Fruit fly (Drosophila melanogaster): ENCODE data around the gene CG33965.
A peak's percentile ranks its signal among the peaks of the same experiment; 100 is the strongest.

Gene CG33965

dm6 chr3L:1195868-1196552, 36.7 kb upstream of the CG33965 start, which contains the start of gene Aplip1 (continued):
- TF ChIP-seq Usf (GFP tag; optimal IDR thresholded peaks at IDR 0.05): no peak
- no peak for TF ChIP-seq CG3838 (GFP tag; optimal IDR thresholded peaks at IDR 0.05)
- TF ChIP-seq CG11695 (GFP tag; IDR thresholded peaks at IDR 0.05): 0 out of 3 replicates have a peak, but pooled peaks have one; percentile 15
- peak; percentile 96 for TF ChIP-seq ewg (GFP tag; optimal IDR thresholded peaks at IDR 0.05)
- no peak for TF ChIP-seq prd (optimal IDR thresholded peaks at IDR 0.05)
- 0 out of 3 replicates have a peak, but pooled peaks have one; percentile 32 for TF ChIP-seq prd (GFP tag; IDR thresholded peaks at IDR 0.05)
- TF ChIP-seq sisA (GFP tag; IDR thresholded peaks at IDR 0.05): 0 out of 2 replicates have a peak, but pooled peaks have one; percentile 14
- 0 out of 2 replicates have a peak, but pooled peaks have one; percentile 33 for TF ChIP-seq NFAT (GFP tag; IDR thresholded peaks at IDR 0.05)
- TF ChIP-seq CG13296 (GFP tag; optimal IDR thresholded peaks at IDR 0.05): peak; percentile 10
- no peak for TF ChIP-seq CG15011 (GFP tag; optimal IDR thresholded peaks at IDR 0.05)
- peak; percentile 28; the same call in 1 of the 2 replicates for TF ChIP-seq CG9932 (GFP tag; IDR thresholded peaks at IDR 0.05)
- no peak for TF ChIP-seq mld (GFP tag; IDR thresholded peaks at IDR 0.05; ENCODE audit: partially characterized antibody)
- peak; percentile 22 for TF ChIP-seq Fer3 (tag; optimal IDR thresholded peaks at IDR 0.05)
- TF ChIP-seq Hr78 (GFP tag; optimal IDR thresholded peaks at IDR 0.05): peak in 1 of 2 experiments; percentile 31
- peak; percentile 12 for TF ChIP-seq CG12071 (GFP tag; optimal IDR thresholded peaks at IDR 0.05)
- no peak for TF ChIP-seq otp (GFP tag; IDR thresholded peaks at IDR 0.05)
- peak in 1 of 2 experiments; percentile 22 for TF ChIP-seq Pdp1 (GFP tag; optimal IDR thresholded peaks at IDR 0.05)
- TF ChIP-seq scrt (GFP tag; optimal IDR thresholded peaks at IDR 0.05): peak; percentile 87
- TF ChIP-seq CG4820 (GFP tag; optimal IDR thresholded peaks at IDR 0.05): no peak
- TF ChIP-seq CG4328 (GFP tag; optimal IDR thresholded peaks at IDR 0.05): no peak
- peak; percentile 98 for TF ChIP-seq onecut (GFP tag; IDR thresholded peaks at IDR 0.05)
- no peak for TF ChIP-seq CG34224 (GFP tag; IDR thresholded peaks at IDR 0.05; ENCODE audit: partially characterized antibody)
- peak; percentile 22; the same call in 1 of the 3 replicates for TF ChIP-seq row (GFP tag; IDR thresholded peaks at IDR 0.05)
- TF ChIP-seq CG14014 (GFP tag; IDR thresholded peaks at IDR 0.05): no peak
- TF ChIP-seq run (tag; optimal IDR thresholded peaks at IDR 0.05): no peak
- TF ChIP-seq Hmr (GFP tag; optimal IDR thresholded peaks at IDR 0.05): peak; percentile 3
- TF ChIP-seq Ets65A (GFP tag): peak; percentile 75
- TF ChIP-seq CG2712 (tag; optimal IDR thresholded peaks at IDR 0.05): no peak
- TF ChIP-seq Ets97D (GFP tag; optimal IDR thresholded peaks at IDR 0.05): peak; percentile 39
- TF ChIP-seq sob (GFP tag; IDR thresholded peaks at IDR 0.05): peak; percentile 63
- no peak for TF ChIP-seq CG4282 (GFP tag; optimal IDR thresholded peaks at IDR 0.05)
- peak; percentile 31 for TF ChIP-seq Meics (GFP tag; optimal IDR thresholded peaks at IDR 0.05)
- TF ChIP-seq MESR4 (GFP tag; optimal IDR thresholded peaks at IDR 0.05): peak; percentile 2
- TF ChIP-seq CG8290 (GFP tag; optimal IDR thresholded peaks at IDR 0.05): no peak
- no peak for TF ChIP-seq CG8290 (tag; optimal IDR thresholded peaks at IDR 0.05)
- TF ChIP-seq CG18476 (GFP tag; optimal IDR thresholded peaks at IDR 0.05): no peak
- TF ChIP-seq trh (GFP tag; optimal IDR thresholded peaks at IDR 0.05): no peak
- peak; percentile 30; the same call in 1 of the 2 replicates for TF ChIP-seq crol (GFP tag; IDR thresholded peaks at IDR 0.05)
- peak; percentile 16 for TF ChIP-seq sens (GFP tag)
- no peak for TF ChIP-seq CrebB (tag; optimal IDR thresholded peaks at IDR 0.05)
- TF ChIP-seq CG32532 (GFP tag; IDR thresholded peaks at IDR 0.05): peak; percentile 55
- TF ChIP-seq slou (GFP tag; optimal IDR thresholded peaks at IDR 0.05): no peak
- peak; percentile 3 for TF ChIP-seq CG13624 (GFP tag; optimal IDR thresholded peaks at IDR 0.05)
- 0 out of 2 replicates have a peak, but pooled peaks have one; percentile 21 for TF ChIP-seq CG16779 (GFP tag; IDR thresholded peaks at IDR 0.05)
- no peak for TF ChIP-seq Hr51 (GFP tag; optimal IDR thresholded peaks at IDR 0.05)
- no peak for TF ChIP-seq ttk (GFP tag; IDR thresholded peaks at IDR 0.05)
- peak; percentile 39 for TF ChIP-seq CG2678 (tag; optimal IDR thresholded peaks at IDR 0.05)
- peak; percentile 8; the same call in 1 of the 2 replicates for TF ChIP-seq slbo (GFP tag; IDR thresholded peaks at IDR 0.05)
- no peak for TF ChIP-seq CkIIα-i1 (GFP tag; IDR thresholded peaks at IDR 0.05)
- no peak for TF ChIP-seq br (optimal IDR thresholded peaks at IDR 0.05)
